Worm (Caenorhabditis elegans): ENCODE measurements around the gene scav-2.

scav-2 gene

ce11 chrIII:13556039-13556438, 905 bp upstream of the scav-2 start:
- TF ChIP-seq nfya-1 (tag; optimal IDR thresholded peaks at IDR 0.05; ENCODE audit: borderline replicate concordance, insufficient read depth) (no peak), sptf-2 (GFP tag; optimal IDR thresholded peaks at IDR 0.05) (no peak), lin-40 (tag; optimal IDR thresholded peaks at IDR 0.05) (peak; percentile 20), ztf-26 (tag; optimal IDR thresholded peaks at IDR 0.05) (peak; percentile 67), let-526 (GFP tag; IDR thresholded peaks at IDR 0.05) (no peak)

- TF ChIP-seq lin-40 (tag; optimal IDR thresholded peaks at IDR 0.05): peak; percentile 1
- TF ChIP-seq ztf-26 (tag; optimal IDR thresholded peaks at IDR 0.05): peak; percentile 56
- no peak for TF ChIP-seq hsf-1 (GFP tag; IDR thresholded peaks at IDR 0.05)
Observed at ce11 chrIII:13549960-13550359, 5.2 kb downstream of the scav-2 start.

- TF ChIP-seq fkh-3 (tag; optimal IDR thresholded peaks at IDR 0.05): no peak
- TF ChIP-seq ztf-3 (GFP tag; optimal IDR thresholded peaks at IDR 0.05): no peak
- no peak for TF ChIP-seq F22D6.2 (tag; optimal IDR thresholded peaks at IDR 0.05)
- no peak for TF ChIP-seq F52B5.7 (tag; optimal IDR thresholded peaks at IDR 0.05)
- no peak for TF ChIP-seq lsy-27 (tag; optimal IDR thresholded peaks at IDR 0.05; ENCODE audit: borderline replicate concordance, insufficient read depth)
- peak; percentile 47 for TF ChIP-seq madf-10 (tag; optimal IDR thresholded peaks at IDR 0.05)
- peak in 1 of 2 experiments; percentile 35 for TF ChIP-seq let-607 (tag; optimal IDR thresholded peaks at IDR 0.05)
- no peak for TF ChIP-seq hrde-1 (tag; optimal IDR thresholded peaks at IDR 0.05; ENCODE audit: borderline replicate concordance)
- TF ChIP-seq hsf-1 (GFP tag; IDR thresholded peaks at IDR 0.05): no peak
- TF ChIP-seq unc-62 (GFP tag; optimal IDR thresholded peaks at IDR 0.05): peak; percentile 86
- no peak for TF ChIP-seq nfya-1 (tag; optimal IDR thresholded peaks at IDR 0.05; ENCODE audit: borderline replicate concordance, insufficient read depth)
- TF ChIP-seq F23B12.7 (tag; optimal IDR thresholded peaks at IDR 0.05; ENCODE audit: insufficient read depth): no peak
- no peak for TF ChIP-seq hlh-26 (GFP tag; conservative IDR thresholded peaks at IDR 0.05)
- peak; percentile 51 for TF ChIP-seq chd-7 (tag; optimal IDR thresholded peaks at IDR 0.05)
- TF ChIP-seq athp-1 (tag; optimal IDR thresholded peaks at IDR 0.05): no peak
- no peak for TF ChIP-seq rpc-1 (optimal IDR thresholded peaks at IDR 0.05)
- TF ChIP-seq rpc-1 (tag; optimal IDR thresholded peaks at IDR 0.05): no peak
- TF ChIP-seq B0035.1 (tag; optimal IDR thresholded peaks at IDR 0.05): no peak
- TF ChIP-seq nfya-2 (GFP tag; IDR thresholded peaks at IDR 0.05): no peak
- TF ChIP-seq lag-1 (GFP tag; IDR thresholded peaks at IDR 0.05): no peak
- no peak for TF ChIP-seq somi-1 (GFP tag; optimal IDR thresholded peaks at IDR 0.05)
- TF ChIP-seq tbx-9 (tag; optimal IDR thresholded peaks at IDR 0.05; ENCODE audit: borderline replicate concordance): no peak
- no peak for TF ChIP-seq cebp-1 (GFP tag; IDR thresholded peaks at IDR 0.05)
- TF ChIP-seq cebp-1 (tag; optimal IDR thresholded peaks at IDR 0.05): peak; percentile 70
- no peak for TF ChIP-seq mes-4 (tag; optimal IDR thresholded peaks at IDR 0.05)
- no peak for TF ChIP-seq F39B2.1 (GFP tag; IDR thresholded peaks at IDR 0.05)
- no peak; the same call in 1 of the 2 replicates for TF ChIP-seq ceh-100 (GFP tag; IDR thresholded peaks at IDR 0.05)
- TF ChIP-seq snpc-3.4 (tag; optimal IDR thresholded peaks at IDR 0.05): no peak
- TF ChIP-seq unc-130 (GFP tag; optimal IDR thresholded peaks at IDR 0.05): no peak
- no peak for TF ChIP-seq Y53F4B.3 (GFP tag; IDR thresholded peaks at IDR 0.05)
- no peak for TF ChIP-seq let-526 (GFP tag; IDR thresholded peaks at IDR 0.05)
- no peak for TF ChIP-seq F33H1.4 (GFP tag; IDR thresholded peaks at IDR 0.05)
- TF ChIP-seq T26A5.8 (tag; optimal IDR thresholded peaks at IDR 0.05): no peak
- TF ChIP-seq Y79H2A.3 (GFP tag; conservative IDR thresholded peaks at IDR 0.05): no peak
- no peak for TF ChIP-seq lsl-1 (GFP tag; optimal IDR thresholded peaks at IDR 0.05)
- TF ChIP-seq dox-1 (GFP tag; IDR thresholded peaks at IDR 0.05): peak; percentile 25; the same call in 1 of the 2 replicates
- no peak for TF ChIP-seq repo-1 (tag; optimal IDR thresholded peaks at IDR 0.05)
- no peak for TF ChIP-seq madf-8 (GFP tag; conservative IDR thresholded peaks at IDR 0.05)
- TF ChIP-seq B0261.1 (tag; optimal IDR thresholded peaks at IDR 0.05): no peak
- no peak for TF ChIP-seq sea-2 (GFP tag; IDR thresholded peaks at IDR 0.05)
- no peak for TF ChIP-seq Y67H2A.10 (GFP tag; conservative IDR thresholded peaks at IDR 0.05)
- TF ChIP-seq ceh-91 (GFP tag; IDR thresholded peaks at IDR 0.05): no peak
Observed at ce11 chrIII:13548982-13549381, 6.2 kb downstream of the scav-2 start, which contains the start of gene mmad-1. Gene mmad-1 (minus strand): TSS chrIII:13549005.

All from whole organism, young adult.